Worm (Caenorhabditis elegans) whole organism, mixed stage, embryonic: ENCODE data around the gene nhr-95.

Experiments used
- M03D4.4 ChIP-seq: sonication (generic microtip); optimal IDR thresholded peaks from 2 replicates; lab custom pipeline; 2017; ENCODE audit warnings: mild to moderate bottlenecking, missing genetic modification characterization, missing compliant biosample characterization
- bed-3 ChIP-seq: fragments of 200-800 bp; sonication (Bioruptor generic); optimal IDR thresholded peaks from 3 replicates; lab custom pipeline; 2018; ENCODE audit warnings: mild to moderate bottlenecking, missing genetic modification characterization, moderate library complexity, missing compliant biosample characterization
- ceh-39 ChIP-seq: fragments of 150-350 bp; optimal IDR thresholded peaks from 2 replicates; lab custom pipeline; 2014; ENCODE audit warnings: missing biosample characterization, missing genetic modification characterization
- ceh-43 ChIP-seq: fragments of 200-800 bp; sonication (Bioruptor generic); optimal IDR thresholded peaks from 2 replicates; lab custom pipeline; 2018; ENCODE audit warnings: mild to moderate bottlenecking, missing genetic modification characterization, moderate library complexity, missing compliant biosample characterization
- ceh-83 ChIP-seq: fragments of 200-800 bp; sonication (Bioruptor generic); optimal IDR thresholded peaks from 2 replicates; lab custom pipeline; 2018; ENCODE audit warnings: mild to moderate bottlenecking, missing genetic modification characterization, missing compliant biosample characterization
- ces-1 ChIP-seq: fragments of 150-350 bp; optimal IDR thresholded peaks from 2 replicates; lab custom pipeline; 2014; ENCODE audit warnings: missing biosample characterization, missing genetic modification reagents, missing genetic modification characterization
- cnd-1 ChIP-seq: fragments of 200-800 bp; sonication (Bioruptor generic); optimal IDR thresholded peaks from 2 replicates; lab custom pipeline; 2018; ENCODE audit warnings: mild to moderate bottlenecking, missing genetic modification characterization, missing compliant biosample characterization
- drap-1 ChIP-seq: fragments of 200-800 bp; sonication (Bioruptor generic); optimal IDR thresholded peaks from 3 replicates; lab custom pipeline; 2018; ENCODE audit warnings: mild to moderate bottlenecking, missing genetic modification characterization, missing compliant biosample characterization
- elt-1 ChIP-seq: sonication (generic microtip); optimal IDR thresholded peaks from 2 replicates; lab custom pipeline; 2017; ENCODE audit warnings: missing genetic modification characterization, mild to moderate bottlenecking, missing compliant biosample characterization, antibody characterized with exemption, moderate library complexity, borderline replicate concordance; ENCODE audit not compliant: insufficient read depth
- elt-3 ChIP-seq: fragments of 150-350 bp; optimal IDR thresholded peaks from 2 replicates; lab custom pipeline; 2014; ENCODE audit warnings: missing biosample characterization, missing genetic modification characterization
- flh-1 ChIP-seq: fragments of 200-800 bp; sonication (Bioruptor generic); optimal IDR thresholded peaks from 2 replicates; lab custom pipeline; 2018; ENCODE audit warnings: mild to moderate bottlenecking, missing genetic modification characterization, moderate library complexity, missing compliant biosample characterization
- ham-2 ChIP-seq: fragments of 200-800 bp; sonication (Bioruptor generic); optimal IDR thresholded peaks from 2 replicates; lab custom pipeline; 2018; ENCODE audit warnings: mild to moderate bottlenecking, missing genetic modification characterization, missing compliant biosample characterization
- hlh-1 ChIP-seq: fragments of 150-350 bp; optimal IDR thresholded peaks from 2 replicates; lab custom pipeline; 2014; ENCODE audit warnings: missing biosample characterization, missing genetic modification reagents, missing genetic modification characterization
- lin-13 ChIP-seq: fragments of 150-350 bp; optimal IDR thresholded peaks from 2 replicates; lab custom pipeline; 2014; ENCODE audit warnings: missing biosample characterization, missing genetic modification characterization
- lin-32 ChIP-seq: fragments of 200-800 bp; sonication (Bioruptor generic); optimal IDR thresholded peaks from 2 replicates; lab custom pipeline; 2018; ENCODE audit warnings: mild to moderate bottlenecking, missing genetic modification characterization, missing compliant biosample characterization
- lsy-2 ChIP-seq: fragments of 150-350 bp; optimal IDR thresholded peaks from 2 replicates; lab custom pipeline; 2014; ENCODE audit warnings: missing biosample characterization, missing genetic modification characterization
- mab-5 ChIP-seq: fragments of 150-350 bp; optimal IDR thresholded peaks from 2 replicates; lab custom pipeline; 2014; ENCODE audit warnings: missing biosample characterization, missing genetic modification characterization
- mls-2 ChIP-seq: sonication (generic microtip); optimal IDR thresholded peaks from 2 replicates; lab custom pipeline; 2016; ENCODE audit warnings: mild to moderate bottlenecking, missing genetic modification characterization, moderate library complexity, missing compliant biosample characterization
- nhr-2 ChIP-seq: fragments of 150-350 bp; optimal IDR thresholded peaks from 2 replicates; lab custom pipeline; 2014; ENCODE audit warnings: missing biosample characterization, missing genetic modification characterization
- nhr-237 ChIP-seq: fragments of 150-350 bp; optimal IDR thresholded peaks from 2 replicates; lab custom pipeline; 2014; ENCODE audit warnings: missing biosample characterization, missing genetic modification characterization
- nhr-28 ChIP-seq: fragments of 150-350 bp; optimal IDR thresholded peaks from 2 replicates; lab custom pipeline; 2014; ENCODE audit warnings: missing biosample characterization, missing genetic modification characterization
- nhr-76 ChIP-seq: sonication (generic microtip); optimal IDR thresholded peaks from 2 replicates; lab custom pipeline; 2017; ENCODE audit warnings: missing biosample characterization, missing genetic modification characterization
- pha-4 ChIP-seq: fragments of 150-350 bp; optimal IDR thresholded peaks from 2 replicates; lab custom pipeline; 2018; ENCODE audit warnings: missing biosample characterization, missing genetic modification reagents, missing genetic modification characterization
- sem-2 ChIP-seq: fragments of 200-800 bp; sonication (Bioruptor generic); optimal IDR thresholded peaks from 2 replicates; lab custom pipeline; 2018; ENCODE audit warnings: mild to moderate bottlenecking, missing genetic modification characterization, missing compliant biosample characterization
- snpc-4 ChIP-seq: fragments of 150-350 bp; optimal IDR thresholded peaks from 2 replicates; lab custom pipeline; 2014; ENCODE audit warnings: missing biosample characterization, missing genetic modification characterization
- tbx-8 ChIP-seq: fragments of 200-800 bp; sonication (Bioruptor generic); optimal IDR thresholded peaks from 2 replicates; lab custom pipeline; 2018; ENCODE audit warnings: mild to moderate bottlenecking, missing genetic modification characterization, moderate library complexity, missing compliant biosample characterization
- unc-120 ChIP-seq: sonication (generic microtip); optimal IDR thresholded peaks from 2 replicates; lab custom pipeline; 2017; ENCODE audit warnings: missing genetic modification characterization, missing compliant biosample characterization; ENCODE audit not compliant: poor library complexity, severe bottlenecking
- unc-39 ChIP-seq: fragments of 150-350 bp; optimal IDR thresholded peaks from 2 replicates; lab custom pipeline; 2014; ENCODE audit warnings: missing biosample characterization, missing genetic modification characterization
- unc-62 ChIP-seq: fragments of 150-350 bp; optimal IDR thresholded peaks from 2 replicates; lab custom pipeline; 2014; ENCODE audit warnings: missing biosample characterization, missing genetic modification reagents, missing genetic modification characterization
- ztf-11 ChIP-seq: fragments of 150-350 bp; optimal IDR thresholded peaks from 2 replicates; lab custom pipeline; 2014; ENCODE audit warnings: missing biosample characterization, missing genetic modification characterization

Gene nhr-95

ce11 chrV:19047442-19047841 lies 35.0 kb downstream of the nhr-95 start:
- no peak for TF ChIP-seq snpc-4 (tag; lab: Kevin White, UChicago)
- TF ChIP-seq lin-32 (GFP tag; lab: Kevin White, UChicago) = no peak
- no peak for TF ChIP-seq unc-39 (tag; lab: Kevin White, UChicago)
- TF ChIP-seq flh-1 = no peak
- TF ChIP-seq ces-1 = no peak
- no peak for TF ChIP-seq tbx-8 (GFP tag; lab: Kevin White, UChicago)
- no peak for TF ChIP-seq M03D4.4
- no peak for TF ChIP-seq elt-1 (tag; lab: Kevin White, UChicago)
- no peak for TF ChIP-seq ham-2
- TF ChIP-seq ztf-11 (tag; lab: Kevin White, UChicago) = no peak
- TF ChIP-seq sem-2 (GFP tag; lab: Kevin White, UChicago) = no peak
- no peak for TF ChIP-seq nhr-2
- no peak for TF ChIP-seq ceh-43 (GFP tag; lab: Kevin White, UChicago)
- TF ChIP-seq lsy-2 (tag; lab: Kevin White, UChicago) = no peak
- TF ChIP-seq ceh-39 (tag; lab: Kevin White, UChicago) = no peak

- TF ChIP-seq drap-1 (GFP tag; lab: Kevin White, UChicago) (no peak), nhr-2 (no peak), nhr-76 (tag; lab: Kevin White, UChicago) (no peak), ceh-43 (GFP tag; lab: Kevin White, UChicago) (no peak)
Observed at ce11 chrV:19044753-19045152, 37.7 kb downstream of the nhr-95 start, which contains the start of gene asp-15. asp-15 (minus strand) TSS chrV:19044853.

ce11 chrV:19042256-19042655 lies 40.2 kb downstream of the nhr-95 start, which contains the start of gene asp-16:
asp-16 (minus strand) TSS chrV:19042605.
- TF ChIP-seq ceh-39 (tag; lab: Kevin White, UChicago) (no peak), mls-2 (tag; lab: Kevin White, UChicago) (no peak), ces-1 (no peak), unc-120 (tag; lab: Kevin White, UChicago) (no peak), bed-3 (GFP tag; lab: Kevin White, UChicago) (no peak), snpc-4 (tag; lab: Kevin White, UChicago) (no peak)

- TF ChIP-seq nhr-28 (tag; lab: Kevin White, UChicago) (no peak), flh-1 (no peak), sem-2 (GFP tag; lab: Kevin White, UChicago) (no peak), bed-3 (GFP tag; lab: Kevin White, UChicago) (no peak), unc-120 (tag; lab: Kevin White, UChicago) (no peak), cnd-1 (no peak), lin-13 (tag; lab: Kevin White, UChicago) (no peak), elt-1 (tag; lab: Kevin White, UChicago) (no peak), drap-1 (GFP tag; lab: Kevin White, UChicago) (no peak), lsy-2 (tag; lab: Kevin White, UChicago) (no peak), ceh-43 (GFP tag; lab: Kevin White, UChicago) (no peak), ztf-11 (tag; lab: Kevin White, UChicago) (no peak)
Observed at ce11 chrV:19037222-19037621, 45.2 kb downstream of the nhr-95 start, which contains the start of gene asp-17. asp-17 (minus strand) TSS chrV:19037322.

- TF ChIP-seq unc-39 (tag; lab: Kevin White, UChicago) (no peak), ceh-43 (GFP tag; lab: Kevin White, UChicago) (no peak), hlh-1 (tag; lab: Kevin White, UChicago) (no peak), pha-4 (no peak), ztf-11 (tag; lab: Kevin White, UChicago) (no peak), tbx-8 (GFP tag; lab: Kevin White, UChicago) (no peak), unc-120 (tag; lab: Kevin White, UChicago) (no peak), ceh-83 (GFP tag; lab: Kevin White, UChicago) (no peak), bed-3 (GFP tag; lab: Kevin White, UChicago) (no peak), nhr-237 (tag; lab: Kevin White, UChicago) (no peak), elt-1 (tag; lab: Kevin White, UChicago) (no peak), unc-62 (no peak), snpc-4 (tag; lab: Kevin White, UChicago) (no peak), nhr-28 (tag; lab: Kevin White, UChicago) (no peak), elt-3 (tag; lab: Kevin White, UChicago) (no peak), flh-1 (no peak), mab-5 (tag; lab: Kevin White, UChicago) (no peak)
Observed at ce11 chrV:19036061-19036460, 46.4 kb downstream of the nhr-95 start.
